Worm (Caenorhabditis elegans) whole organism, late embryonic: ENCODE results near the gene C14C6.13.

Experiments
- C08G9.2 ChIP-seq: sonication (generic microtip); optimal IDR thresholded peaks from 2 replicates; lab custom pipeline; 2016; ENCODE audit warnings: mild to moderate bottlenecking, missing genetic modification characterization, moderate library complexity, missing compliant biosample characterization
- C38D4.7 ChIP-seq: fragments of 200-800 bp; sonication (Bioruptor generic); optimal IDR thresholded peaks from 2 replicates; lab custom pipeline; 2018; ENCODE audit warnings: mild to moderate bottlenecking, missing genetic modification characterization, moderate library complexity, missing compliant biosample characterization
- F13H6.1 ChIP-seq: sonication (generic microtip); optimal IDR thresholded peaks from 2 replicates; lab custom pipeline; 2016; ENCODE audit warnings: missing genetic modification characterization, missing compliant biosample characterization
- K09A11.1 ChIP-seq: sonication (generic microtip); optimal IDR thresholded peaks from 2 replicates; lab custom pipeline; 2017; ENCODE audit warnings: antibody characterized with exemption, mild to moderate bottlenecking, missing genetic modification characterization, missing compliant biosample characterization; ENCODE audit not compliant: insufficient read depth
- Y22D7AL.16 ChIP-seq: sonication (generic microtip); optimal IDR thresholded peaks from 2 replicates; lab custom pipeline; 2016; ENCODE audit warnings: missing genetic modification characterization, missing compliant biosample characterization
- ahr-1 ChIP-seq: sonication (generic microtip); optimal IDR thresholded peaks from 2 replicates; lab custom pipeline; 2016; ENCODE audit warnings: missing genetic modification characterization, missing compliant biosample characterization
- ceh-18 ChIP-seq: sonication (generic microtip); optimal IDR thresholded peaks from 2 replicates; lab custom pipeline; 2016; ENCODE audit warnings: missing genetic modification characterization, missing compliant biosample characterization
- ceh-2 ChIP-seq: sonication (generic microtip); optimal IDR thresholded peaks from 2 replicates; lab custom pipeline; 2016; ENCODE audit warnings: missing genotype, missing genetic modification characterization, missing compliant biosample characterization
- ceh-22 ChIP-seq: sonication (generic microtip); optimal IDR thresholded peaks from 2 replicates; lab custom pipeline; 2017; ENCODE audit warnings: missing biosample characterization, missing genetic modification characterization
- ceh-24 ChIP-seq: sonication (generic microtip); optimal IDR thresholded peaks from 2 replicates; lab custom pipeline; 2016; ENCODE audit warnings: mild to moderate bottlenecking, missing genetic modification characterization, missing compliant biosample characterization
- ceh-30 ChIP-seq: fragments of 150-350 bp; optimal IDR thresholded peaks from 2 replicates; lab custom pipeline; 2014; ENCODE audit warnings: missing biosample characterization, missing genetic modification characterization
- ceh-31 ChIP-seq: sonication (generic microtip); optimal IDR thresholded peaks from 2 replicates; lab custom pipeline; 2016; ENCODE audit warnings: missing genetic modification characterization, missing compliant biosample characterization
- ceh-34 ChIP-seq: sonication (generic microtip); optimal IDR thresholded peaks from 2 replicates; lab custom pipeline; 2016; ENCODE audit warnings: mild to moderate bottlenecking, missing genetic modification characterization, missing compliant biosample characterization
- ceh-45 ChIP-seq: fragments of 200-800 bp; sonication (Bioruptor generic); IDR thresholded peaks from 2 replicates; pipeline ENCODE4 v1.3.6; 2022; ENCODE audit warnings: missing genetic modification reagents, missing genetic modification characterization, missing compliant biosample characterization
- ceh-48 ChIP-seq: sonication (generic microtip); optimal IDR thresholded peaks from 2 replicates; lab custom pipeline; 2016; ENCODE audit warnings: missing genetic modification characterization, inconsistent platforms, missing compliant biosample characterization
- ceh-6 ChIP-seq: fragments of 200-800 bp; sonication (Bioruptor generic); optimal IDR thresholded peaks from 2 replicates; lab custom pipeline; 2018; ENCODE audit warnings: mild to moderate bottlenecking, missing genetic modification characterization, missing compliant biosample characterization
- ceh-9 ChIP-seq: sonication (generic microtip); optimal IDR thresholded peaks from 2 replicates; lab custom pipeline; 2016; ENCODE audit warnings: mild to moderate bottlenecking, missing genetic modification characterization, inconsistent platforms, missing compliant biosample characterization
- dmd-4 ChIP-seq: sonication (generic microtip); optimal IDR thresholded peaks from 2 replicates; lab custom pipeline; 2016; ENCODE audit warnings: borderline replicate concordance, missing genetic modification characterization, missing compliant biosample characterization
- elt-2 ChIP-seq: sonication (generic microtip); optimal IDR thresholded peaks from 2 replicates; lab custom pipeline; 2016; ENCODE audit warnings: missing genetic modification reagents, missing genetic modification characterization, missing compliant biosample characterization
- elt-4 ChIP-seq: sonication (generic microtip); optimal IDR thresholded peaks from 2 replicates; lab custom pipeline; 2016; ENCODE audit warnings: missing genetic modification characterization, missing compliant biosample characterization
- eyg-1 ChIP-seq: sonication (generic microtip); optimal IDR thresholded peaks from 2 replicates; lab custom pipeline; 2016; ENCODE audit warnings: missing genotype, missing genetic modification characterization, missing compliant biosample characterization
- fax-1 ChIP-seq: sonication (generic microtip); optimal IDR thresholded peaks from 2 replicates; lab custom pipeline; 2016; ENCODE audit warnings: missing genotype, missing genetic modification characterization, missing compliant biosample characterization
- fkh-6 ChIP-seq: sonication (generic microtip); optimal IDR thresholded peaks from 2 replicates; lab custom pipeline; 2016; ENCODE audit warnings: missing genetic modification characterization, missing compliant biosample characterization
- gmeb-2 ChIP-seq: sonication (generic microtip); optimal IDR thresholded peaks from 2 replicates; lab custom pipeline; 2016; ENCODE audit warnings: missing genetic modification characterization, inconsistent platforms, missing compliant biosample characterization
- hlh-15 ChIP-seq: sonication (generic microtip); optimal IDR thresholded peaks from 2 replicates; lab custom pipeline; 2016; ENCODE audit warnings: missing genetic modification characterization, missing compliant biosample characterization
- hlh-6 ChIP-seq: sonication (generic microtip); optimal IDR thresholded peaks from 2 replicates; lab custom pipeline; 2016; ENCODE audit warnings: missing genotype, missing genetic modification characterization, missing compliant biosample characterization
- hlh-8 ChIP-seq: sonication (generic microtip); optimal IDR thresholded peaks from 2 replicates; lab custom pipeline; 2016; ENCODE audit warnings: missing genotype, missing genetic modification characterization, missing compliant biosample characterization
- lim-6 ChIP-seq: sonication (generic microtip); optimal IDR thresholded peaks from 2 replicates; lab custom pipeline; 2016; ENCODE audit warnings: missing genetic modification characterization, missing compliant biosample characterization
- lin-11 ChIP-seq: fragments of 200-800 bp; sonication (Bioruptor generic); optimal IDR thresholded peaks from 2 replicates; lab custom pipeline; 2018; ENCODE audit warnings: mild to moderate bottlenecking, missing genetic modification characterization, missing compliant biosample characterization
- mec-3 ChIP-seq: sonication (generic microtip); optimal IDR thresholded peaks from 2 replicates; lab custom pipeline; 2016; ENCODE audit warnings: borderline replicate concordance, missing genetic modification characterization, missing compliant biosample characterization
- nfya-1 ChIP-seq: sonication (generic microtip); optimal IDR thresholded peaks from 2 replicates; lab custom pipeline; 2017; ENCODE audit warnings: missing genetic modification characterization, mild to moderate bottlenecking, missing compliant biosample characterization, antibody characterized with exemption, moderate library complexity
- nhr-11 ChIP-seq: fragments of 150-350 bp; optimal IDR thresholded peaks from 2 replicates; lab custom pipeline; 2014; ENCODE audit warnings: missing biosample characterization, missing genetic modification characterization
- npax-4 ChIP-seq: sonication (generic microtip); optimal IDR thresholded peaks from 2 replicates; lab custom pipeline; 2016; ENCODE audit warnings: missing genetic modification characterization, missing compliant biosample characterization
- odd-2 ChIP-seq: sonication (generic microtip); optimal IDR thresholded peaks from 2 replicates; lab custom pipeline; 2017; ENCODE audit warnings: antibody characterized with exemption, mild to moderate bottlenecking, missing genetic modification characterization, missing compliant biosample characterization
- pag-3 ChIP-seq: sonication (generic microtip); optimal IDR thresholded peaks from 2 replicates; lab custom pipeline; 2016; ENCODE audit warnings: missing compliant biosample characterization, missing genetic modification characterization, borderline replicate concordance
- pat-9 ChIP-seq: fragments of 200-800 bp; sonication (Bioruptor generic); optimal IDR thresholded peaks from 2 replicates; lab custom pipeline; 2018; ENCODE audit warnings: mild to moderate bottlenecking, missing genetic modification characterization, moderate library complexity, missing compliant biosample characterization
- pax-1 ChIP-seq: fragments of 150-350 bp; optimal IDR thresholded peaks from 2 replicates; lab custom pipeline; 2014; ENCODE audit warnings: missing biosample characterization, missing genetic modification characterization
- pha-2 ChIP-seq: sonication (generic microtip); optimal IDR thresholded peaks from 2 replicates; lab custom pipeline; 2017; ENCODE audit warnings: mild to moderate bottlenecking, missing genetic modification characterization, missing compliant biosample characterization
- pros-1 ChIP-seq: fragments of 150-350 bp; optimal IDR thresholded peaks from 2 replicates; lab custom pipeline; 2014; ENCODE audit warnings: missing biosample characterization, missing genetic modification reagents, missing genetic modification characterization
- ref-2 ChIP-seq: sonication (generic microtip); optimal IDR thresholded peaks from 2 replicates; lab custom pipeline; 2016; ENCODE audit warnings: missing genetic modification characterization, missing compliant biosample characterization
- rnt-1 ChIP-seq: sonication (generic microtip); optimal IDR thresholded peaks from 2 replicates; lab custom pipeline; 2016; ENCODE audit warnings: missing genetic modification characterization, missing compliant biosample characterization
- sdc-2 ChIP-seq: sonication (generic microtip); optimal IDR thresholded peaks from 2 replicates; lab custom pipeline; 2016; ENCODE audit warnings: missing genotype, missing genetic modification characterization, missing compliant biosample characterization
- sox-2 ChIP-seq: fragments of 200-800 bp; sonication (Bioruptor generic); IDR thresholded peaks from 2 replicates; pipeline ENCODE4 v1.3.6; 2022; ENCODE audit warnings: missing genetic modification reagents, missing genetic modification characterization, missing compliant biosample characterization
- syd-9 ChIP-seq: sonication (generic microtip); optimal IDR thresholded peaks from 2 replicates; lab custom pipeline; 2016; ENCODE audit warnings: mild to moderate bottlenecking, missing genetic modification characterization, moderate library complexity, missing compliant biosample characterization
- unc-42 ChIP-seq: sonication (generic microtip); optimal IDR thresholded peaks from 2 replicates; lab custom pipeline; 2016; ENCODE audit warnings: missing genotype, missing genetic modification characterization, missing compliant biosample characterization
- unc-86 ChIP-seq: sonication (generic microtip); optimal IDR thresholded peaks from 2 replicates; lab custom pipeline; 2016; ENCODE audit warnings: missing genetic modification characterization, missing compliant biosample characterization
- zip-5 ChIP-seq: sonication (generic microtip); optimal IDR thresholded peaks from 2 replicates; lab custom pipeline; 2016; ENCODE audit warnings: missing genetic modification characterization, missing compliant biosample characterization

C14C6.13 gene

ce11 chrV:598626-599025, 24.1 kb upstream of the C14C6.13 start:
- TF ChIP-seq odd-2 (no peak), hlh-6 (tag; lab: Kevin White, UChicago) (no peak), C38D4.7 (GFP tag; lab: Kevin White, UChicago) (no peak), pros-1 (tag; lab: Kevin White, UChicago) (no peak), ceh-45 (GFP tag; lab: Robert Waterston, UW) (no peak), zip-5 (tag; lab: Kevin White, UChicago) (no peak), C08G9.2 (no peak), eyg-1 (tag; lab: Kevin White, UChicago) (no peak), unc-42 (tag; lab: Kevin White, UChicago) (no peak), mec-3 (tag; lab: Kevin White, UChicago) (no peak), syd-9 (tag; lab: Kevin White, UChicago) (no peak), ceh-6 (GFP tag; lab: Kevin White, UChicago) (no peak), hlh-8 (tag; lab: Kevin White, UChicago) (no peak), ceh-31 (tag; lab: Kevin White, UChicago) (no peak), lin-11 (no peak), lim-6 (tag; lab: Kevin White, UChicago) (no peak), pha-2 (no peak), sox-2 (GFP tag; lab: Robert Waterston, UW) (no peak), npax-4 (no peak), nhr-11 (tag; lab: Kevin White, UChicago) (no peak)

ce11 chrV:597823-598222, 23.3 kb upstream of the C14C6.13 start:
- TF ChIP-seq mec-3 (tag; lab: Kevin White, UChicago) (no peak), lim-6 (tag; lab: Kevin White, UChicago) (no peak), ceh-34 (tag; lab: Kevin White, UChicago) (no peak), odd-2 (no peak), elt-2 (tag; lab: Kevin White, UChicago) (no peak), pax-1 (tag; lab: Kevin White, UChicago) (no peak), sdc-2 (tag; lab: Kevin White, UChicago) (no peak), pha-2 (no peak), pat-9 (tag; lab: Kevin White, UChicago) (no peak), gmeb-2 (tag; lab: Kevin White, UChicago) (no peak), dmd-4 (tag; lab: Kevin White, UChicago) (no peak), ceh-22 (tag; lab: Kevin White, UChicago) (no peak), fax-1 (tag; lab: Kevin White, UChicago) (no peak), nfya-1 (tag; lab: Kevin White, UChicago) (no peak)

- TF ChIP-seq ceh-30: no peak
- no peak for TF ChIP-seq fkh-6
- TF ChIP-seq ref-2 (tag; lab: Kevin White, UChicago): no peak
- TF ChIP-seq pag-3: no peak
- no peak for TF ChIP-seq hlh-15 (tag; lab: Kevin White, UChicago)
- TF ChIP-seq pha-2: no peak
- no peak for TF ChIP-seq nfya-1 (tag; lab: Kevin White, UChicago)
- no peak for TF ChIP-seq ceh-24 (tag; lab: Kevin White, UChicago)
- TF ChIP-seq unc-86 (tag; lab: Kevin White, UChicago): no peak
Observed at ce11 chrV:596923-597322, 22.4 kb upstream of the C14C6.13 start.

- TF ChIP-seq ceh-48 (tag; lab: Kevin White, UChicago) (no peak), ceh-9 (no peak), K09A11.1 (tag; lab: Kevin White, UChicago) (no peak), F13H6.1 (tag; lab: Kevin White, UChicago) (no peak), rnt-1 (tag; lab: Kevin White, UChicago) (no peak), pros-1 (tag; lab: Kevin White, UChicago) (no peak), Y22D7AL.16 (no peak), elt-4 (tag; lab: Kevin White, UChicago) (no peak), ahr-1 (tag; lab: Kevin White, UChicago) (no peak), hlh-15 (tag; lab: Kevin White, UChicago) (no peak), ceh-2 (tag; lab: Kevin White, UChicago) (no peak), sox-2 (GFP tag; lab: Robert Waterston, UW) (no peak), C38D4.7 (GFP tag; lab: Kevin White, UChicago) (no peak), ceh-18 (tag; lab: Kevin White, UChicago) (no peak)
Observed at ce11 chrV:592959-593358, 18.4 kb upstream of the C14C6.13 start, which contains the start of gene ZK488.5. TSS of gene ZK488.5 (plus strand) at chrV:593259.
